Worm (Caenorhabditis elegans) whole organism, L2 larva: Measurements from ENCODE around the gene ZK218.11.

Experiments
- ama-1 ChIP-seq: fragments of 150-350 bp; optimal IDR thresholded peaks from 2 replicates; lab custom pipeline; 2018; ENCODE audit warnings: inconsistent platforms
- blmp-1 ChIP-seq: sonication (generic microtip); optimal IDR thresholded peaks from 2 replicates; lab custom pipeline; 2017; ENCODE audit warnings: missing genetic modification characterization, mild to moderate bottlenecking, missing compliant biosample characterization, antibody characterized with exemption, moderate library complexity; ENCODE audit not compliant: insufficient read depth
- dmd-4 ChIP-seq: sonication (generic microtip); optimal IDR thresholded peaks from 2 replicates; lab custom pipeline; 2017; ENCODE audit warnings: missing biosample characterization, missing genetic modification characterization
- egl-27 ChIP-seq: sonication (generic microtip); optimal IDR thresholded peaks from 3 replicates; lab custom pipeline; 2017; ENCODE audit warnings: missing biosample characterization, missing genetic modification reagents, missing genetic modification characterization
- lin-39 ChIP-seq: fragments of 150-350 bp; optimal IDR thresholded peaks from 2 replicates; lab custom pipeline; 2014; ENCODE audit warnings: missing biosample characterization, missing genetic modification reagents, missing genetic modification characterization
- nhr-6 ChIP-seq: fragments of 150-350 bp; optimal IDR thresholded peaks from 2 replicates; lab custom pipeline; 2014; ENCODE audit warnings: missing biosample characterization, missing genetic modification characterization
- nhr-77 ChIP-seq: fragments of 150-350 bp; optimal IDR thresholded peaks from 2 replicates; lab custom pipeline; 2014; ENCODE audit warnings: missing biosample characterization, missing genetic modification characterization
- ztf-11 ChIP-seq: sonication (generic microtip); optimal IDR thresholded peaks from 2 replicates; lab custom pipeline; 2017; ENCODE audit warnings: missing biosample characterization, missing genetic modification characterization

ce11 chrV:17098669-17099068 is 9.5 kb downstream of the ZK218.11 start, which contains the start of the genes ZK218.3 and ZK218.4:
- TF ChIP-seq dmd-4 (tag; lab: Kevin White, UChicago) (no peak), nhr-6 (no peak), lin-39 (tag; lab: Kevin White, UChicago) (no peak), blmp-1 (tag; lab: Kevin White, UChicago) (no peak), ztf-11 (tag; lab: Kevin White, UChicago) (no peak), egl-27 (tag; lab: Kevin White, UChicago) (no peak), nhr-77 (tag; lab: Kevin White, UChicago) (no peak), ama-1 (lab: Kevin White, UChicago) (no peak)
